Fruit fly (Drosophila melanogaster): ENCODE data around the gene CG14154.

CG14154 gene

dm6 chr3L:10651271-10651670 lies 9.6 kb downstream of the CG14154 start:
- TF ChIP-seq CG17806 (tag; optimal IDR thresholded peaks at IDR 0.05) (no peak), CG8301 (tag; optimal IDR thresholded peaks at IDR 0.05) (no peak), EcR (GFP tag; optimal IDR thresholded peaks at IDR 0.05) (no peak), Pif1B (GFP tag; optimal IDR thresholded peaks at IDR 0.05) (no peak), rn (GFP tag; IDR thresholded peaks at IDR 0.05) (no peak), CG13204 (GFP tag; optimal IDR thresholded peaks at IDR 0.05) (no peak), CG12605 (GFP tag; IDR thresholded peaks at IDR 0.05) (no peak), CG15710 (tag; optimal IDR thresholded peaks at IDR 0.05) (no peak), CG8159 (tag; optimal IDR thresholded peaks at IDR 0.05) (no peak), CG34367 (tag; optimal IDR thresholded peaks at IDR 0.05) (no peak), fd96Ca (GFP tag; IDR thresholded peaks at IDR 0.05) (no peak), Ets98B (GFP tag; IDR thresholded peaks at IDR 0.05) (no peak), gl (tag; optimal IDR thresholded peaks at IDR 0.05) (no peak), CG10348 (GFP tag; IDR thresholded peaks at IDR 0.05) (no peak)

DNA sequence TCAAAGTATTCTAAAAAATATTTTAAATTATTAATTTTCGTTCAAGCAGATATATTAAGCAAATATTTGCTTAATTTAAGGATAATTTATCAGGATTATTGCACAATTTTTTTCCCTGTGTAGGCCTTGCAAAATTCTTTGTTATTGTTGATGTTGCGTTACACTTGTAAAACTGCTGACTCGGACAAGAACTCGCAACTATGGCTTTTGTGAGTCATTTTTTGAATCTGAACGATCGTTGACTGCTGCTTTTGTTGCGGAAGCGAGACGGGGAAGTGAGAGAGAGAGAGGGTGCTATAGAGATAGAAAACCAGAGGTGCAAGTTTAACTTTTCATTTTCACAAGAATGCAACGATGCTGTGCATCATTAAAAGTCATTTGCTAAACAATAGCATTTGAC lies 10.8 kb downstream of the CG14154 start:
- TF ChIP-seq Pif1A (GFP tag; optimal IDR thresholded peaks at IDR 0.05) (no peak), EcR (GFP tag; optimal IDR thresholded peaks at IDR 0.05) (peak; percentile 48), CG13204 (GFP tag; optimal IDR thresholded peaks at IDR 0.05) (no peak), CG8159 (tag; optimal IDR thresholded peaks at IDR 0.05) (peak; percentile 16)

dm6 chr3L:10654439-10654838 lies 12.8 kb downstream of the CG14154 start:
- TF ChIP-seq CG32121 (GFP tag; IDR thresholded peaks at IDR 0.05): no peak

DNA sequence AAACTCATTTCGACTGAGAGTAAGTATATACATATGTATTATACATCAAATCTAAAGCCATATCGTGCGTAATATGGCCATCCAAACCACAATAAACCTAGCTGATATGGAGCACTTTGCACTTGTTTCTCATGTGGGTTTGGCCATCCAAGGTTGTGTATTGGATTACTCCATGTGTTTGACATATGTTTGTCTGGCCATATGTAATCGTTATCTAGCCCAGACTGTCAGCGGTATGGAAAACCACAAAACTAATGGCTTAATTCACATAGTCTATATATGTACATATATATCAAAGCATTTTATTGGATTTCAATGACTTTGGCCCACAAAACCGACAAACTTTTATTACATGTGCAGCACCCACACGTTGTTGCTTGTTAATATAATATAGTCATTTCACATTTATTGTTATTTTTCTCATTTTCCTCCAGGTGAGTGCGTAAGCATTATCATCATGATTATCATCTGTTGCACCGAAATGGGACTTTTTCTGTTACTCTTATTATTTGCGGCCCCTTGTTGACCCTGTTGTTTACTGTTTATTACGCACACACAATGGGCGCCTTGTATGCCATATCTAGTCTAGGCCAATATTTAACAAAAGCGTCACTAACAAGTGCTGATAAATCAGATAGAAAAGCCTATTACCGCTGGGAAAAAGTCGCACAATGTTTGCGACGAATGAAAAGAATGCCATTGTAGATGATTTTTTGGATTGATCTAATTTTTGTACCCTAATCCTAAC lies 14.9 kb downstream of the CG14154 start:
- TF ChIP-seq CG13204 (GFP tag; optimal IDR thresholded peaks at IDR 0.05): peak; percentile 20
- peak; percentile 48; the same call in 1 of the 3 replicates for TF ChIP-seq CG4496 (GFP tag; IDR thresholded peaks at IDR 0.05)
- no peak for TF ChIP-seq CG10348 (GFP tag; IDR thresholded peaks at IDR 0.05)
- no peak for TF ChIP-seq EcR (GFP tag; optimal IDR thresholded peaks at IDR 0.05)
- peak; percentile 16 for TF ChIP-seq CG17806 (tag; optimal IDR thresholded peaks at IDR 0.05)
- TF ChIP-seq Snoo (tag; optimal IDR thresholded peaks at IDR 0.05): peak; percentile 36
- TF ChIP-seq Pif1B (GFP tag; optimal IDR thresholded peaks at IDR 0.05): peak; percentile 71
- no peak for TF ChIP-seq CG12605 (GFP tag; IDR thresholded peaks at IDR 0.05)
- peak; percentile 22 for TF ChIP-seq CG8159 (tag; optimal IDR thresholded peaks at IDR 0.05)
- peak; percentile 50 for TF ChIP-seq Ets98B (GFP tag; IDR thresholded peaks at IDR 0.05)
- peak; percentile 71 for TF ChIP-seq Pif1A (GFP tag; optimal IDR thresholded peaks at IDR 0.05)
- 0 out of 3 replicates have a peak, but pooled peaks have one; percentile 40 for TF ChIP-seq fd96Ca (GFP tag; IDR thresholded peaks at IDR 0.05)
- TF ChIP-seq CG9948 (tag; optimal IDR thresholded peaks at IDR 0.05): no peak
- TF ChIP-seq CG14655 (GFP tag; optimal IDR thresholded peaks at IDR 0.05): peak; percentile 44
- TF ChIP-seq CG15710 (tag; optimal IDR thresholded peaks at IDR 0.05): peak; percentile 26
- TF ChIP-seq CG8301 (tag; optimal IDR thresholded peaks at IDR 0.05): no peak
- TF ChIP-seq CG32121 (GFP tag; IDR thresholded peaks at IDR 0.05): peak; percentile 15; the same call in 1 of the 2 replicates
- TF ChIP-seq CG34367 (tag; optimal IDR thresholded peaks at IDR 0.05): peak; percentile 43
- no peak for TF ChIP-seq rn (GFP tag; IDR thresholded peaks at IDR 0.05)
- TF ChIP-seq D1 (tag; optimal IDR thresholded peaks at IDR 0.05): no peak
- TF ChIP-seq gl (tag; optimal IDR thresholded peaks at IDR 0.05): peak; percentile 71

DNA sequence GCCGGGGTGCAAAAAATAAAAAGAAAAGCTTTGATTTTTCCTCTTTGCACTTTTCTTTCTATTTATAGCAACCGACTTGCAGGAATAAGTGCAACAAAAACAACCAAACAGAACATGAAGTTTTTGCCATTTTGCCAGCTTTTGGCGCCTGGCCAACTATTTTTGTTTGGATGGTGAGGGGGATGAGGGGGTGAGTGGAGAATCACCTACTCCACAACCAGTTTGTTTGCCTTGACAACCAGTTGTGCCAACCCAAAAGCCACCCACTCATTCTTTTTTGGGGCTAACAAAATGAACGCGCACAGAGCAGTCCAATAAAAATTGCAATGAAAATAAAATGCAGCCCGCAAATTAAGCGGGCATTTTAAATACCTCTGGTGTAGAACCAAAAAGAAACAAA lies 15.6 kb downstream of the CG14154 start:
- no peak for TF ChIP-seq CG14655 (GFP tag; optimal IDR thresholded peaks at IDR 0.05)
- TF ChIP-seq CG12605 (GFP tag; IDR thresholded peaks at IDR 0.05): peak; percentile 16; the same call in 1 of the 2 replicates
- TF ChIP-seq Ets98B (GFP tag; IDR thresholded peaks at IDR 0.05): peak; percentile 5; the same call in 1 of the 2 replicates
- TF ChIP-seq CG4496 (GFP tag; IDR thresholded peaks at IDR 0.05): 0 out of 3 replicates have a peak, but pooled peaks have one; percentile 7
- peak; percentile 39; the same call in 1 of the 2 replicates for TF ChIP-seq CG32121 (GFP tag; IDR thresholded peaks at IDR 0.05)
- no peak for TF ChIP-seq CG9948 (tag; optimal IDR thresholded peaks at IDR 0.05)
- no peak for TF ChIP-seq CG17806 (tag; optimal IDR thresholded peaks at IDR 0.05)
- no peak for TF ChIP-seq CG8159 (tag; optimal IDR thresholded peaks at IDR 0.05)

DNA sequence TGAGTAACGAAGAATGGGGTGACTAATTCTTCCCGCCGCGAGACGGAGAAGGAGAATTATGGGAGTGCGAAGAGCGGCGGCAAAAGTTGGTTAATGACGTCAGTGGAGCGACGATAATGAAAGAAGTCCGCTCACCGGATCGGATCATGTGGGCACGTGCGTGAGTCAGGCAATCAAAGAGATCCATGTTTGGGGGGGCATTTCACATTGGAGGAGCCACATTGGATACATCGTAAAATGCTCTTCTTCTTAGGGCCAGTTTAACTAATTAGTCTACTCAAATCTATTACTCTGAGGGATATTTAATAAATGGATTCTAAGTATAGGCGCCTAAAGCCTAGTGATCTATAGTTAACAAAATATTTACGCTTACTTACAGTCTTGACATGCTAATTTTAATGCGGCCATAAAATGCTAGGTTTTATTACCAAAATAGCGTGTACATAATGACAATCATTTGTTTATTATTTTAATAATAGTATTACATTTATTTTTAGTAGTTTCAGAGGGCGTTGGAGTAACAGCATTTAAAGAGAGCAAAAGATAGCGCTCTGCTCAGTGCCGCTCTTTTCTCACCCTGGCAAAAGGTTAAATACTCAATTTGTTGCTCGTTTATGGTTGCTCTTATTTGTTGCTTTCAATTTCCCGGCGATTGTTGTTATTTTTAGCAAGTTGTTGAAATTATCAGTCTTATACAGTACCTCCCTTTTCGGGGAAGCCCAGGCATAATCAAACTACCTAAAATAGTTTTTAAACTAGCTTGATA lies 16.9 kb downstream of the CG14154 start:
- no peak for TF ChIP-seq Pif1A (GFP tag; optimal IDR thresholded peaks at IDR 0.05)
- no peak for TF ChIP-seq Pif1B (GFP tag; optimal IDR thresholded peaks at IDR 0.05)
- no peak for TF ChIP-seq rn (GFP tag; IDR thresholded peaks at IDR 0.05)
- TF ChIP-seq CG8301 (tag; optimal IDR thresholded peaks at IDR 0.05): no peak
- no peak for TF ChIP-seq fd96Ca (GFP tag; IDR thresholded peaks at IDR 0.05)
- TF ChIP-seq D1 (tag; optimal IDR thresholded peaks at IDR 0.05): no peak
- TF ChIP-seq EcR (GFP tag; optimal IDR thresholded peaks at IDR 0.05): no peak
- TF ChIP-seq Ets98B (GFP tag; IDR thresholded peaks at IDR 0.05): no peak
- no peak for TF ChIP-seq CG15710 (tag; optimal IDR thresholded peaks at IDR 0.05)
- TF ChIP-seq CG10348 (GFP tag; IDR thresholded peaks at IDR 0.05): no peak
- TF ChIP-seq CG32121 (GFP tag; IDR thresholded peaks at IDR 0.05): no peak
- TF ChIP-seq CG8159 (tag; optimal IDR thresholded peaks at IDR 0.05): no peak
- TF ChIP-seq CG9948 (tag; optimal IDR thresholded peaks at IDR 0.05): no peak
- TF ChIP-seq CG34367 (tag; optimal IDR thresholded peaks at IDR 0.05): no peak
- TF ChIP-seq Snoo (tag; optimal IDR thresholded peaks at IDR 0.05): no peak
- TF ChIP-seq CG13204 (GFP tag; optimal IDR thresholded peaks at IDR 0.05): no peak
- no peak for TF ChIP-seq CG14655 (GFP tag; optimal IDR thresholded peaks at IDR 0.05)
- no peak for TF ChIP-seq gl (tag; optimal IDR thresholded peaks at IDR 0.05)

Measured in whole organism, pupa.